Worm (Caenorhabditis elegans) whole organism, L2 larva: ENCODE data around the gene cgt-3.
"Not testable (repeated sequence)": the region's sequence is repeated elsewhere in the genome, so short reads cannot be mapped to it uniquely, and the experiment has no call there.

ENCODE experiments used
- C34F6.9 ChIP-seq: fragments of 150-350 bp; optimal IDR thresholded peaks from 2 replicates; lab custom pipeline; 2014; ENCODE audit warnings: missing biosample characterization, missing genetic modification characterization
- F13H6.1 ChIP-seq: sonication (generic microtip); optimal IDR thresholded peaks from 2 replicates; lab custom pipeline; 2016; ENCODE audit warnings: missing genetic modification characterization, missing compliant biosample characterization
- R02D3.7 ChIP-seq: fragments of 150-350 bp; optimal IDR thresholded peaks from 2 replicates; lab custom pipeline; 2014; ENCODE audit warnings: missing biosample characterization, missing genetic modification characterization
- alr-1 ChIP-seq: fragments of 150-350 bp; optimal IDR thresholded peaks from 2 replicates; lab custom pipeline; 2014; ENCODE audit warnings: missing biosample characterization, missing genetic modification characterization
- ama-1 ChIP-seq: fragments of 150-350 bp; optimal IDR thresholded peaks from 2 replicates; lab custom pipeline; 2018; ENCODE audit warnings: inconsistent platforms
- blmp-1 ChIP-seq: sonication (generic microtip); optimal IDR thresholded peaks from 2 replicates; lab custom pipeline; 2017; ENCODE audit warnings: missing genetic modification characterization, mild to moderate bottlenecking, missing compliant biosample characterization, antibody characterized with exemption, moderate library complexity; ENCODE audit not compliant: insufficient read depth
- ceh-82 ChIP-seq: fragments of 150-350 bp; optimal IDR thresholded peaks from 2 replicates; lab custom pipeline; 2014; ENCODE audit warnings: missing biosample characterization, missing genetic modification characterization
- crh-2 ChIP-seq: sonication (generic microtip); optimal IDR thresholded peaks from 2 replicates; lab custom pipeline; 2017; ENCODE audit warnings: missing biosample characterization, missing genetic modification characterization
- dmd-4 ChIP-seq: sonication (generic microtip); optimal IDR thresholded peaks from 2 replicates; lab custom pipeline; 2017; ENCODE audit warnings: missing biosample characterization, missing genetic modification characterization
- egl-27 ChIP-seq: sonication (generic microtip); optimal IDR thresholded peaks from 3 replicates; lab custom pipeline; 2017; ENCODE audit warnings: missing biosample characterization, missing genetic modification reagents, missing genetic modification characterization
- elt-1 ChIP-seq: fragments of 150-350 bp; optimal IDR thresholded peaks from 2 replicates; lab custom pipeline; 2014; ENCODE audit warnings: missing biosample characterization, missing genetic modification characterization
- elt-3 ChIP-seq: sonication (generic microtip); optimal IDR thresholded peaks from 2 replicates; lab custom pipeline; 2017; ENCODE audit warnings: missing biosample characterization, missing genetic modification characterization
- fos-1 ChIP-seq: fragments of 150-350 bp; optimal IDR thresholded peaks from 2 replicates; lab custom pipeline; 2014; ENCODE audit warnings: missing biosample characterization, missing genetic modification characterization
- lin-11 ChIP-seq: fragments of 150-350 bp; sonication (generic microtip); optimal IDR thresholded peaks from 2 replicates; lab custom pipeline; 2014; ENCODE audit warnings: missing biosample characterization, missing genetic modification characterization, inconsistent platforms, mixed read lengths
- lin-13 ChIP-seq: fragments of 150-350 bp; optimal IDR thresholded peaks from 2 replicates; lab custom pipeline; 2014; ENCODE audit warnings: missing biosample characterization, missing genetic modification reagents, missing genetic modification characterization
- lsy-2 ChIP-seq, 2 experiments: fragments of 150-350 bp in 1 of 2; sonication (generic microtip) in 1 of 2; optimal IDR thresholded peaks; 2 replicates each; lab custom pipeline; 2014 to 2017; ENCODE audit warnings: missing biosample characterization in 2 of 2, missing genetic modification characterization in 2 of 2
- mab-5 ChIP-seq: fragments of 150-350 bp; optimal IDR thresholded peaks from 2 replicates; lab custom pipeline; 2014; ENCODE audit warnings: missing biosample characterization, missing genetic modification characterization
- mdl-1 ChIP-seq, 2 experiments: fragments of 150-350 bp in 1 of 2; sonication (generic microtip) in 1 of 2; optimal IDR thresholded peaks; 2 replicates each; lab custom pipeline; 2017; ENCODE audit warnings: missing biosample characterization in 2 of 2, missing genetic modification characterization in 2 of 2
- nhr-11 ChIP-seq: fragments of 150-350 bp; optimal IDR thresholded peaks from 2 replicates; lab custom pipeline; 2014; ENCODE audit warnings: missing biosample characterization, missing genetic modification characterization
- nhr-129 ChIP-seq: fragments of 150-350 bp; optimal IDR thresholded peaks from 2 replicates; lab custom pipeline; 2014; ENCODE audit warnings: missing biosample characterization, missing genetic modification characterization
- nhr-21 ChIP-seq: fragments of 150-350 bp; optimal IDR thresholded peaks from 2 replicates; lab custom pipeline; 2014; ENCODE audit warnings: missing biosample characterization, missing genetic modification characterization
- nhr-25 ChIP-seq: fragments of 150-350 bp; sonication (generic microtip); optimal IDR thresholded peaks from 3 replicates; lab custom pipeline; 2014; ENCODE audit warnings: missing biosample characterization, missing genetic modification characterization
- nhr-77 ChIP-seq: fragments of 150-350 bp; optimal IDR thresholded peaks from 2 replicates; lab custom pipeline; 2014; ENCODE audit warnings: missing biosample characterization, missing genetic modification characterization
- peb-1 ChIP-seq: fragments of 150-350 bp; optimal IDR thresholded peaks from 2 replicates; lab custom pipeline; 2014; ENCODE audit warnings: missing biosample characterization, missing genetic modification characterization
- sem-4 ChIP-seq: fragments of 150-350 bp; optimal IDR thresholded peaks from 2 replicates; lab custom pipeline; 2014; ENCODE audit warnings: missing biosample characterization, missing genetic modification reagents, missing genetic modification characterization
- sma-3 ChIP-seq: sonication (generic microtip); optimal IDR thresholded peaks from 2 replicates; lab custom pipeline; 2016; ENCODE audit warnings: missing genetic modification reagents, missing genetic modification characterization, missing compliant biosample characterization
- sma-9 ChIP-seq, 2 experiments: fragments of 150-350 bp in 1 of 2; sonication (generic microtip) in 1 of 2; optimal IDR thresholded peaks; 2 replicates each; lab custom pipeline; 2014 to 2016; ENCODE audit warnings: missing genetic modification characterization in 2 of 2, mild to moderate bottlenecking in 1 of 2, missing biosample characterization in 1 of 2, missing compliant biosample characterization in 1 of 2, missing genetic modification reagents in 1 of 2, moderate library complexity in 1 of 2
- unc-39 ChIP-seq: fragments of 150-350 bp; optimal IDR thresholded peaks from 2 replicates; lab custom pipeline; 2014; ENCODE audit warnings: missing biosample characterization, missing genetic modification characterization
- unc-55 ChIP-seq: fragments of 150-350 bp; sonication (generic microtip); optimal IDR thresholded peaks from 3 replicates; lab custom pipeline; 2014; ENCODE audit warnings: missing biosample characterization, missing genetic modification reagents, missing genetic modification characterization
- unc-62 ChIP-seq: fragments of 150-350 bp; optimal IDR thresholded peaks from 2 replicates; lab custom pipeline; 2014; ENCODE audit warnings: missing biosample characterization, missing genetic modification reagents, missing genetic modification characterization
- zag-1 ChIP-seq: fragments of 150-350 bp; optimal IDR thresholded peaks from 2 replicates; lab custom pipeline; 2014; ENCODE audit warnings: missing biosample characterization, missing genetic modification characterization

The cgt-3 gene

ce11 chrII:5872414-5872813 is 38.7 kb upstream of the cgt-3 start:
- TF ChIP-seq fos-1 (tag; lab: Kevin White, UChicago), result peak; percentile 53
- no peak for TF ChIP-seq crh-2 (tag; lab: Kevin White, UChicago)

ce11 chrII:5873564-5874070 is 37.5 kb upstream of the cgt-3 start, which contains the start of gene tex-2:
Gene tex-2 (minus strand): TSS chrII:5873614.
- TF ChIP-seq crh-2 (tag; lab: Kevin White, UChicago) (peak; percentile 9), alr-1 (tag; lab: Kevin White, UChicago) (no peak), nhr-129 (tag; lab: Kevin White, UChicago) (peak; percentile 48), nhr-77 (tag; lab: Kevin White, UChicago) (no peak), blmp-1 (no peak), R02D3.7 (no peak), nhr-25 (tag; lab: Kevin White, UChicago) (no peak), zag-1 (tag; lab: Kevin White, UChicago) (peak; percentile 24), dmd-4 (tag; lab: Kevin White, UChicago) (no peak), sem-4 (tag; lab: Kevin White, UChicago) (no peak), ceh-82 (tag; lab: Kevin White, UChicago) (no peak), unc-55 (GFP tag; lab: Kevin White, UChicago) (peak; percentile 55), mab-5 (tag; lab: Kevin White, UChicago) (no peak), nhr-11 (tag; lab: Kevin White, UChicago) (no peak), mdl-1 (tag; optimal IDR thresholded peaks at IDR 0.05; lab: Kevin White, UChicago) (no peak), elt-1 (tag; lab: Kevin White, UChicago) (no peak), elt-3 (tag; lab: Kevin White, UChicago) (no peak), ama-1 (lab: Kevin White, UChicago) (no peak), egl-27 (tag; lab: Kevin White, UChicago) (no peak), peb-1 (no peak), F13H6.1 (peak; percentile 32), nhr-21 (tag; lab: Kevin White, UChicago) (no peak), unc-62 (no peak), unc-39 (tag; lab: Kevin White, UChicago) (no peak), C34F6.9 (tag; lab: Kevin White, UChicago) (peak; percentile 34), lsy-2 (tag; optimal IDR thresholded peaks at IDR 0.05; lab: Kevin White, UChicago) (peak in 1 of 2 experiments; percentile 33), fos-1 (tag; lab: Kevin White, UChicago) (peak; percentile 77), lin-13 (GFP tag; lab: Kevin White, UChicago) (peak; percentile 13)

- TF ChIP-seq lin-11 (no peak), blmp-1 (peak; percentile 51), sma-3 (GFP tag; lab: Kevin White, UChicago) (peak; percentile 36), nhr-25 (tag; lab: Kevin White, UChicago) (peak; percentile 3), unc-62 (no peak), lsy-2 (tag; optimal IDR thresholded peaks at IDR 0.05; lab: Kevin White, UChicago) (peak in 1 of 2 experiments; percentile 27), nhr-129 (tag; lab: Kevin White, UChicago) (peak; percentile 80), sem-4 (tag; lab: Kevin White, UChicago) (no peak), R02D3.7 (no peak), sma-9 (GFP tag; optimal IDR thresholded peaks at IDR 0.05; lab: Kevin White, UChicago) (peak; percentile 64), sma-9 (tag; optimal IDR thresholded peaks at IDR 0.05; lab: Kevin White, UChicago) (no peak), nhr-21 (tag; lab: Kevin White, UChicago) (no peak), C34F6.9 (tag; lab: Kevin White, UChicago) (peak; percentile 46)
These were observed 37.0 kb upstream of the cgt-3 start for ce11 chrII:5874130-5874529.

ce11 chrII:5876053-5876452 is 35.1 kb upstream of the cgt-3 start, which contains the start of gene F55C12.6:
Gene F55C12.6 (minus strand): TSS chrII:5876153.
- TF ChIP-seq nhr-21 (tag; lab: Kevin White, UChicago) (no peak), unc-39 (tag; lab: Kevin White, UChicago) (no peak)

- not testable (repeated sequence) for TF ChIP-seq lin-11; ama-1 (lab: Kevin White, UChicago); blmp-1
- TF ChIP-seq, all 48 proteins: peak for 0; not testable (repeated sequence) for 48
These were observed 34.6 kb upstream of the cgt-3 start, which contains the start of gene F55C12.2 for ce11 chrII:5876511-5876910. Gene F55C12.2 (plus strand): TSS chrII:5876811.
